Worm (Caenorhabditis elegans): ENCODE measurements around the gene oxi-1.
A peak's percentile ranks its signal among the peaks of the same experiment; 100 is the strongest.

oxi-1 gene

DNA sequence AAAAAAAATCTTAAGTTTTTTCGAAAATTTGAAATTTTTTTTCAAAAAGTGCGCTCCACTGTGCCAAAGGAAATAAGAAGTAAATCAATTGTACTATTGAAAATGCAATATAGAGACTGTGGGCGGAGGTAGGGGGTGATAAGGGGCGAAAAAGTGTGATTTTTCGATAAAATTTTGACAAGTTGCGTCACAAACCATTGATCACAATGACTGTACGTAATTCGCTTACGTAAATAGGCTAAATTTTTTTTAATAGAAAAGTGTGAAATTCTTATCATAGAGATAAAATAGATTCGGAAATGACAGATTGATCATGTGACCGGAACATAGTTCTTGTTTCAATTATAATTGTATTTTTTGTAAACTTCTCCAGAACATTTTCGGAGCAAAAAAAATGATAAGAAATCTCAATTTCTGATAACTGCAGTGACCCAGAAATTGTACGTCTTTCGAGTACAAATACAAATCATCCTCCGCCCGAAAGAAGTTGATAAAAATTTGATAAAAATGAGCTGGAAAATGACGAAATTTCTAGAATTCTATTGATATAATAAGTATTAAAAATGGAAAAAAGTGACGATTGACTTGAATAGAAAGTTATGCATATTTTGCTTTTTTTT lies 35.5 kb upstream of the oxi-1 start:
- TF ChIP-seq nhr-90 (tag; optimal IDR thresholded peaks at IDR 0.05; ENCODE audit: poor library complexity) = peak; percentile 12
- peak; percentile 14 for TF ChIP-seq nhr-20 (tag; optimal IDR thresholded peaks at IDR 0.05)
- peak; percentile 85 for TF ChIP-seq elt-2 (tag; optimal IDR thresholded peaks at IDR 0.05)
- TF ChIP-seq pqm-1 (tag; optimal IDR thresholded peaks at IDR 0.05) = no peak
- peak in 1 of 6 experiments; percentile 35 for TF ChIP-seq elt-3 (tag; optimal IDR thresholded peaks at IDR 0.05)
- peak in 1 of 2 experiments; percentile 11 for TF ChIP-seq lin-35 (GFP tag; optimal IDR thresholded peaks at IDR 0.05)
- no peak for TF ChIP-seq efl-1 (optimal IDR thresholded peaks at IDR 0.05)
- no peak for TF ChIP-seq efl-1 (GFP tag; optimal IDR thresholded peaks at IDR 0.05 in 1 of 2)

DNA sequence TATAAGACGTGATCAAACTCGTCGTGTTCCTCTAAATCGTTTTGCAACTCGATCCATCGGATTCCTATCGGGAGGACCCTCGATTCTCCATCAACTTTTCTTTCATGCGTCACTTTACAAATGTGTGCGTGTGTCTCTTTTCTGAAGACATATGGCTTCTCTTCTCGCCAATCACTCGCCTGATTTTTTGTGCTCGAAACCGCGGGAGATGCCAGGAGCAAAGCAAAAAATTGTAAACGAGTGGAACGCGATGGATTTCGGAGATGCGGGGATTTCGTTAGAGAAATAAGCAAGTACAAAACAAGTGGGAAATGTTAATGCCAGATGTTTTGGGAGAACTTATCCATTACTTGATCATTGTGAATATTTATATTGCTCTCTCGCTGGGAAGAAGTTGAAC lies 33.9 kb upstream of the oxi-1 start:
- TF ChIP-seq fkh-8 (tag; optimal IDR thresholded peaks at IDR 0.05) (no peak), zip-4 (GFP tag; optimal IDR thresholded peaks at IDR 0.05) (no peak), egl-27 (tag; optimal IDR thresholded peaks at IDR 0.05) (no peak), ces-1 (GFP tag; optimal IDR thresholded peaks at IDR 0.05) (no peak), tlp-1 (tag; optimal IDR thresholded peaks at IDR 0.05) (no peak), nhr-11 (tag; optimal IDR thresholded peaks at IDR 0.05) (no peak), hpl-2 (GFP tag; optimal IDR thresholded peaks at IDR 0.05) (no peak), elt-2 (tag; optimal IDR thresholded peaks at IDR 0.05) (no peak), mab-9 (GFP tag; IDR thresholded peaks at IDR 0.05) (no peak), ceh-88 (GFP tag; IDR thresholded peaks at IDR 0.05) (no peak), snu-23 (GFP tag; optimal IDR thresholded peaks at IDR 0.05) (peak; percentile 32), unc-130 (tag; optimal IDR thresholded peaks at IDR 0.05) (peak; percentile 5), nhr-47 (tag; optimal IDR thresholded peaks at IDR 0.05) (no peak), isw-1 (GFP tag; IDR thresholded peaks at IDR 0.05) (no peak), pqm-1 (tag; optimal IDR thresholded peaks at IDR 0.05) (no peak), unc-86 (tag; optimal IDR thresholded peaks at IDR 0.05) (no peak), pax-3 (tag; optimal IDR thresholded peaks at IDR 0.05) (no peak), sox-4 (tag; optimal IDR thresholded peaks at IDR 0.05) (no peak), nhr-20 (tag; optimal IDR thresholded peaks at IDR 0.05) (no peak), fos-1 (tag; optimal IDR thresholded peaks at IDR 0.05) (no peak), ama-1 (optimal IDR thresholded peaks at IDR 0.05) (no peak), ceh-8 (GFP tag; optimal IDR thresholded peaks at IDR 0.05) (no peak), egl-13 (tag; optimal IDR thresholded peaks at IDR 0.05) (no peak), nhr-76 (tag; optimal IDR thresholded peaks at IDR 0.05) (no peak), skn-1 (tag; optimal IDR thresholded peaks at IDR 0.05) (no peak), fkh-4 (tag; optimal IDR thresholded peaks at IDR 0.05; ENCODE audit: borderline replicate concordance) (no peak), efl-3 (GFP tag; optimal IDR thresholded peaks at IDR 0.05) (no peak), swsn-7 (tag; optimal IDR thresholded peaks at IDR 0.05) (no peak), C16A3.4 (tag; optimal IDR thresholded peaks at IDR 0.05) (no peak), unc-98 (GFP tag; IDR thresholded peaks at IDR 0.05) (no peak), lin-14 (GFP tag; optimal IDR thresholded peaks at IDR 0.05) (no peak), mep-1 (tag; optimal IDR thresholded peaks at IDR 0.05) (peak; percentile 24), aha-1 (tag; optimal IDR thresholded peaks at IDR 0.05) (no peak), elt-3 (tag; optimal IDR thresholded peaks at IDR 0.05) (no peak), nhr-85 (tag) (no peak), hlh-4 (tag; optimal IDR thresholded peaks at IDR 0.05) (no peak), vab-15 (tag; optimal IDR thresholded peaks at IDR 0.05) (no peak), lir-3 (tag; optimal IDR thresholded peaks at IDR 0.05; ENCODE audit: poor library complexity) (no peak), efl-1 (optimal IDR thresholded peaks at IDR 0.05) (peak in 1 of 2 experiments; percentile 6), efl-1 (GFP tag; optimal IDR thresholded peaks at IDR 0.05 in 1 of 2) (no peak), ceh-63 (GFP tag; optimal IDR thresholded peaks at IDR 0.05) (no peak), jun-1 (tag; optimal IDR thresholded peaks at IDR 0.05) (no peak), nhr-19 (GFP tag; conservative IDR thresholded peaks at IDR 0.05) (0 out of 2 replicates have a peak, but pooled peaks have one; percentile 3), mef-2 (tag; optimal IDR thresholded peaks at IDR 0.05) (no peak), C04F5.9 (tag; optimal IDR thresholded peaks at IDR 0.05) (no peak), nhr-28 (tag; optimal IDR thresholded peaks at IDR 0.05) (no peak), sup-37 (GFP tag; optimal IDR thresholded peaks at IDR 0.05) (no peak), rnt-1 (tag; optimal IDR thresholded peaks at IDR 0.05) (peak; percentile 73), lin-35 (GFP tag; optimal IDR thresholded peaks at IDR 0.05) (no peak)

Data from whole organism, L1 larva.